Fruit fly (Drosophila melanogaster) whole organism, prepupa: ENCODE data around the gene hook.
A peak's percentile ranks its signal among the peaks of the same experiment; 100 is the strongest.

Experiments
- Blimp-1 ChIP-seq: fragments of 200-800 bp; sonication (Bioruptor generic); optimal IDR thresholded peaks from 3 replicates; lab custom pipeline; 2017; ENCODE audit warnings: missing biosample characterization, missing genetic modification characterization, mild to moderate bottlenecking, moderate library complexity, missing genetic modification reagents
- CG10669 ChIP-seq: fragments of 200-800 bp; sonication (Bioruptor generic); optimal IDR thresholded peaks from 3 replicates; lab custom pipeline; 2018; ENCODE audit warnings: missing biosample characterization, mild to moderate bottlenecking, missing genetic modification characterization, moderate library complexity
- CG11294 ChIP-seq: fragments of 200-800 bp; sonication (Bioruptor generic); IDR thresholded peaks from 2 replicates; pipeline ENCODE4 v1.3.6; 2022; ENCODE audit warnings: missing biosample characterization, missing genetic modification characterization
- CG11902 ChIP-seq: fragments of 200-800 bp; sonication (Bioruptor generic); optimal IDR thresholded peaks from 3 replicates; lab custom pipeline; 2016; ENCODE audit warnings: missing biosample characterization, missing genetic modification characterization
- CG15336 ChIP-seq: fragments of 200-800 bp; sonication (Bioruptor generic); IDR thresholded peaks from 2 replicates; pipeline ENCODE4 v1.3.6; 2022; ENCODE audit warnings: missing biosample characterization, missing genetic modification characterization
- CG1621 ChIP-seq: fragments of 200-800 bp; sonication (Bioruptor generic); optimal IDR thresholded peaks from 3 replicates; lab custom pipeline; 2018; ENCODE audit warnings: missing biosample characterization, mild to moderate bottlenecking, missing genetic modification characterization
- CG3032 ChIP-seq: fragments of 200-800 bp; optimal IDR thresholded peaks from 2 replicates; lab custom pipeline; 2019; ENCODE audit warnings: missing biosample characterization, mild to moderate bottlenecking, missing genetic modification characterization, moderate library complexity
- CG32006 ChIP-seq: fragments of 200-800 bp; sonication (Bioruptor generic); optimal IDR thresholded peaks from 3 replicates; lab custom pipeline; 2017; ENCODE audit warnings: missing biosample characterization, mild to moderate bottlenecking, missing genetic modification characterization
- CG34406 ChIP-seq: fragments of 200-800 bp; sonication (Bioruptor generic); optimal IDR thresholded peaks from 3 replicates; lab custom pipeline; 2016; ENCODE audit warnings: missing biosample characterization, missing genetic modification characterization
- CG4318 ChIP-seq: fragments of 200-800 bp; sonication (Bioruptor generic); optimal IDR thresholded peaks from 3 replicates; lab custom pipeline; 2017; ENCODE audit warnings: missing biosample characterization, mild to moderate bottlenecking, missing genetic modification characterization
- CG6163 ChIP-seq: fragments of 200-800 bp; sonication (Bioruptor generic); IDR thresholded peaks from 3 replicates; pipeline ENCODE4 v1.3.6; 2022; ENCODE audit warnings: missing biosample characterization, missing genetic modification characterization
- CG6792 ChIP-seq: fragments of 200-800 bp; sonication (Bioruptor generic); optimal IDR thresholded peaks from 3 replicates; lab custom pipeline; 2016; ENCODE audit warnings: missing biosample characterization, missing genetic modification characterization
- CG6854 ChIP-seq: fragments of 200-800 bp; sonication (Bioruptor generic); optimal IDR thresholded peaks from 2 replicates; lab custom pipeline; 2017; ENCODE audit warnings: missing biosample characterization, mild to moderate bottlenecking, missing genetic modification characterization
- CG8119 ChIP-seq: fragments of 200-800 bp; sonication (Bioruptor generic); IDR thresholded peaks from 3 replicates; pipeline ENCODE4 v1.3.6; 2022; ENCODE audit warnings: missing biosample characterization, missing genetic modification characterization
- CG8632 ChIP-seq: fragments of 200-800 bp; sonication (Bioruptor generic); optimal IDR thresholded peaks from 3 replicates; lab custom pipeline; 2016; ENCODE audit warnings: missing biosample characterization, missing genetic modification characterization
- CG9139 ChIP-seq: fragments of 200-800 bp; sonication (Bioruptor generic); optimal IDR thresholded peaks from 3 replicates; lab custom pipeline; 2017; ENCODE audit warnings: missing biosample characterization, mild to moderate bottlenecking, missing genetic modification characterization
- Eip75B ChIP-seq: fragments of 200-800 bp; sonication (Bioruptor generic); optimal IDR thresholded peaks from 3 replicates; lab custom pipeline; 2016; ENCODE audit warnings: missing biosample characterization, missing genetic modification characterization
- Eip78C ChIP-seq: fragments of 200-800 bp; sonication (Bioruptor generic); peaks from one replicate; lab custom pipeline; 2016; ENCODE audit warnings: missing biosample characterization, missing genetic modification characterization
- Eip93F ChIP-seq: fragments of 200-800 bp; sonication (Bioruptor generic); optimal IDR thresholded peaks from 2 replicates; lab custom pipeline; 2016; ENCODE audit warnings: missing biosample characterization, mild to moderate bottlenecking, missing genetic modification characterization
- Ets96B ChIP-seq: fragments of 200-800 bp; optimal IDR thresholded peaks from 2 replicates; lab custom pipeline; 2019; ENCODE audit warnings: missing biosample characterization, mild to moderate bottlenecking, missing genetic modification characterization, moderate library complexity
- Gug ChIP-seq: fragments of 200-800 bp; sonication (Bioruptor generic); IDR thresholded peaks from 2 replicates; pipeline ENCODE4 v1.3.6; 2022; ENCODE audit warnings: missing biosample characterization, missing genetic modification characterization
- Hr38 ChIP-seq: sonication (Bioruptor generic); optimal IDR thresholded peaks from 2 replicates; lab custom pipeline; 2016; ENCODE audit warnings: missing biosample characterization, missing genetic modification characterization
- Hr39 ChIP-seq: fragments of 200-800 bp; sonication (Bioruptor generic); optimal IDR thresholded peaks from 2 replicates; lab custom pipeline; 2016; ENCODE audit warnings: missing biosample characterization, missing genetic modification characterization
- Hr4 ChIP-seq: fragments of 200-800 bp; sonication (Bioruptor generic); optimal IDR thresholded peaks from 3 replicates; lab custom pipeline; 2016; ENCODE audit warnings: missing biosample characterization, missing genetic modification characterization
- Lpt ChIP-seq: fragments of 200-800 bp; sonication (Bioruptor generic); optimal IDR thresholded peaks from 3 replicates; lab custom pipeline; 2016; ENCODE audit warnings: missing biosample characterization, missing genetic modification characterization
- OdsH ChIP-seq: fragments of 200-800 bp; sonication (Bioruptor generic); optimal IDR thresholded peaks from 3 replicates; lab custom pipeline; 2016; ENCODE audit warnings: missing biosample characterization, missing genetic modification characterization
- Smox ChIP-seq: fragments of 200-800 bp; sonication (Bioruptor generic); optimal IDR thresholded peaks from 3 replicates; lab custom pipeline; 2016; ENCODE audit warnings: missing biosample characterization, missing genetic modification characterization
- Sox14 ChIP-seq: fragments of 200-800 bp; sonication (Bioruptor generic); optimal IDR thresholded peaks from 3 replicates; lab custom pipeline; 2016; ENCODE audit warnings: missing biosample characterization, missing genetic modification characterization
- achi ChIP-seq: fragments of 200-800 bp; sonication (Bioruptor generic); optimal IDR thresholded peaks from 3 replicates; lab custom pipeline; 2016; ENCODE audit warnings: missing biosample characterization, missing genetic modification characterization
- acj6 ChIP-seq: fragments of 200-800 bp; sonication (Bioruptor generic); optimal IDR thresholded peaks from 3 replicates; lab custom pipeline; 2016; ENCODE audit warnings: missing biosample characterization, missing genetic modification characterization
- cyc ChIP-seq: fragments of 200-800 bp; sonication (Bioruptor generic); optimal IDR thresholded peaks from 3 replicates; lab custom pipeline; 2016; ENCODE audit warnings: missing biosample characterization, missing genetic modification characterization
- dsx ChIP-seq: fragments of 200-800 bp; optimal IDR thresholded peaks from 3 replicates; lab custom pipeline; 2019; ENCODE audit warnings: missing biosample characterization, mild to moderate bottlenecking, missing genetic modification characterization, moderate library complexity; ENCODE audit not compliant: poor library complexity, severe bottlenecking
- eg ChIP-seq: fragments of 200-800 bp; sonication (Bioruptor generic); IDR thresholded peaks from 3 replicates; pipeline ENCODE4 v1.3.6; 2022; ENCODE audit warnings: missing biosample characterization, missing genetic modification characterization
- esn ChIP-seq: fragments of 200-800 bp; sonication (Bioruptor generic); optimal IDR thresholded peaks from 2 replicates; lab custom pipeline; 2016; ENCODE audit warnings: missing biosample characterization, mild to moderate bottlenecking, missing genetic modification characterization, moderate library complexity
- fd59A ChIP-seq: fragments of 200-800 bp; sonication (Bioruptor generic); optimal IDR thresholded peaks from 2 replicates; lab custom pipeline; 2017; ENCODE audit warnings: missing biosample characterization, mild to moderate bottlenecking, missing genetic modification characterization, missing genetic modification reagents
- net ChIP-seq: fragments of 200-800 bp; sonication (Bioruptor generic); optimal IDR thresholded peaks from 3 replicates; lab custom pipeline; 2016; ENCODE audit warnings: missing biosample characterization, missing genetic modification characterization
- salr ChIP-seq, 2 experiments: fragments of 200-800 bp; sonication (Bioruptor generic); optimal IDR thresholded peaks; 3 replicates each; lab custom pipeline; 2016 to 2018; ENCODE audit warnings: missing biosample characterization in 2 of 2, missing genetic modification characterization in 2 of 2, mild to moderate bottlenecking in 1 of 2
- svp ChIP-seq: fragments of 200-800 bp; sonication (Bioruptor generic); peaks from one replicate; lab custom pipeline; 2016; ENCODE audit warnings: missing biosample characterization, missing genetic modification characterization
- vri ChIP-seq: fragments of 200-800 bp; sonication (Bioruptor generic); optimal IDR thresholded peaks from 3 replicates; lab custom pipeline; 2016; ENCODE audit warnings: missing biosample characterization, mild to moderate bottlenecking, missing genetic modification characterization

Gene hook

DNA sequence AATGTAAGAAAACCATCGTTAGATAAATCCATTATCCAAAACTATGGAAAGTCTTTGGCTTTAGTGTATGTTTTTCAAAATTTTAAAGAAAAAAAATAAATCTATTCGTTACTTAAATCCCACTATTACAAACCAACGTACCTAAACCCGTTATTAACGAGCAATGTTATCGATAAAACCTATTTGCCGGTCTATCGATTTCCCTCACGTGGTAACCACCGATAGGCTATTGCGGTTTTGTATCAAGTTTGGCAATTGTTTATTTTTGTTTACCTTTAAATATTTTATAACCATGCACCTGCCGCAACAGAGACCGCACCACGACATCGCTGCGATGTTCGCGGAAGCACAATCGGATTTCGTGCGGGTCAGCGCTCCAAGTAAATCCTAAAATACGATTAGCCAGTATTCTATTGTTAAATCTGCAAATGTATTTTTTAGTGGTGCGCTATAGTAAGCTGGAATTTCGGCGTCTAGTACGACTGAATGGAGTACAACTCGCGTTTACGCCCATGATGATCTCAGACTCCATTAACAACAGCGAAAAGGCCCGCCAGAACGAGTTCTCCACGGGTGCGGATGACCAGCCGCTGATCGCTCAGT, 29.9 kb upstream of the hook start, which contains the start of gene Dus4:
Gene Dus4 (plus strand): TSS at position 206 of the 603 bp plus-strand sequence.
- no peak for TF ChIP-seq CG15336 (GFP tag; lab: Robert Waterston, UW)
- TF ChIP-seq CG8632 = no peak

DNA sequence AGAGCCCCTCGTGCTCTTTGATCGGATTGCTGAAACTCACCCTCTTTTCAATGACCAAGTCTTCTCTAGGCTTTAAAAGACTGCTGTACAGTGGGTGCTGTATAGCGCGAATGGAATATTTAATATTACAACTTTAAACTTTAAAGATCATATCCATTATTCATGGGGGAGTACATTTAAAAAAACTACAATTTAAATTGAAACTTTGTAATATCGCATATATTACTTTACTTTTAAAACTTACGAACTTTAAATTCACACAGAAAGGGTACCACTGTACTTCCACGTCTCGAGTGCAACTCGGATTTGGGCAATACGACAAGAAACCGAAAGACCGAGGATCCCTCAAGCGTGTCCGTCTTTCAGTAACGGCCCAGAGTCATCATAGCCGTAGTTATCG, 25.6 kb upstream of the hook start, which contains the start of gene Phlpp:
Gene Phlpp (plus strand): TSS at position 214 of the 400 bp plus-strand sequence.
- no peak for TF ChIP-seq Smox
- TF ChIP-seq CG34406 (GFP tag; lab: Kevin White, UChicago) = no peak
- TF ChIP-seq Hr4 (GFP tag; lab: Kevin White, UChicago) = peak; percentile 72
- TF ChIP-seq svp (GFP tag; lab: Kevin White, UChicago) = no peak
- no peak for TF ChIP-seq CG6792 (GFP tag; lab: Kevin White, UChicago)
- no peak for TF ChIP-seq Hr38 (GFP tag; lab: Kevin White, UChicago)
- no peak for TF ChIP-seq CG10669
- no peak for TF ChIP-seq esn (GFP tag; lab: Kevin White, UChicago)
- no peak for TF ChIP-seq fd59A (GFP tag; lab: Kevin White, UChicago)
- no peak for TF ChIP-seq Ets96B
- no peak for TF ChIP-seq net (GFP tag; lab: Kevin White, UChicago)
- no peak for TF ChIP-seq Eip75B
- TF ChIP-seq CG3032 (tag; lab: Kevin White, UChicago) = peak; percentile 21
- TF ChIP-seq CG4318 (GFP tag; lab: Kevin White, UChicago) = no peak
- TF ChIP-seq OdsH = no peak
- no peak for TF ChIP-seq vri
- TF ChIP-seq cyc = no peak
- no peak for TF ChIP-seq Sox14 (GFP tag; lab: Kevin White, UChicago)
- TF ChIP-seq CG9139 (GFP tag; lab: Kevin White, UChicago) = no peak
- peak; percentile 49 for TF ChIP-seq CG15336 (GFP tag; lab: Robert Waterston, UW)
- peak; percentile 78 for TF ChIP-seq eg (GFP tag; lab: Robert Waterston, UW)
- no peak for TF ChIP-seq dsx
- peak; percentile 16 for TF ChIP-seq CG1621 (tag; lab: Kevin White, UChicago)
- peak; percentile 71 for TF ChIP-seq CG6163
- no peak for TF ChIP-seq CG11294 (GFP tag; lab: Robert Waterston, UW)

DNA sequence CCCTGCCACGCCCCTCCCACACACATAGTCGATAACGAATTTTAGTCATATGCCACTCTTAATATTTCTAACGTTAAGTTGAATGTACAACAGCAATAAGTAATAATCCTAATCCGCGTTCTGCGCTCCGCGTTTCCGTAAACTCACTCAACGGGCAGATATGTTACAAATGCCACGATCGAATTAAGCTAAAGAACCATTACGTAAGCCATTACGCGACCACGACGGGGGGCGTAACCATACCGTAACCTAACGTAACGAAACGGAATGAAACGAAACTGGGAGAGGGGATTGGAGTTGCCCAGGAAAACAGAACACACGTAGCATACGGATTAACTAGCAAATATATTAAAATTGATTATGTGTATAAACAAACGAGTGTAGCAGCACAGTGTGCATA, 24.5 kb upstream of the hook start:
- TF ChIP-seq Eip93F (GFP tag; lab: Kevin White, UChicago) (no peak), CG11902 (GFP tag; lab: Kevin White, UChicago) (no peak)

DNA sequence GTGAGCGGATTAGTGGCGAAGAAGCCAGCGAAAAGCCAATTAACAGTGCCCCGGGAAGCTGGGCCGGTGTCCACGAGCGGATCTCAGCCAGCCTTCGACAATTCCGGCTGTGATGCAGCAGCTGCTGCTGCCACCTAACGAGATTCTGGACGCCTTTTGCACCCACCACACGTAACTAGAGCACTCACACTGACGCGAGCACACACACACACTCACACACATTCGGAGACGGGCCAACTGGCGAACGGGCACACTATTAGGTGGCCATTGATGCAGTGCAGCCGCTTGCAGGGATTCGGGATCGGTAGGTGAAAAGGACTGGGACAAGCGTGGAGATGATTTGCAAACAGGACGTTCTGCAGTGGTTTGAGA, 21.2 kb upstream of the hook start:
- 0 out of 3 replicates have a peak, but pooled peaks have one; percentile 8 for TF ChIP-seq CG8119 (GFP tag; lab: Robert Waterston, UW)
- TF ChIP-seq Smox = no peak
- TF ChIP-seq salr (GFP tag; optimal IDR thresholded peaks at IDR 0.05; lab: Kevin White, UChicago) = no peak
- peak; percentile 5; the same call in 1 of the 3 replicates for TF ChIP-seq CG6163
- TF ChIP-seq OdsH = no peak
- TF ChIP-seq CG3032 (tag; lab: Kevin White, UChicago) = no peak

DNA sequence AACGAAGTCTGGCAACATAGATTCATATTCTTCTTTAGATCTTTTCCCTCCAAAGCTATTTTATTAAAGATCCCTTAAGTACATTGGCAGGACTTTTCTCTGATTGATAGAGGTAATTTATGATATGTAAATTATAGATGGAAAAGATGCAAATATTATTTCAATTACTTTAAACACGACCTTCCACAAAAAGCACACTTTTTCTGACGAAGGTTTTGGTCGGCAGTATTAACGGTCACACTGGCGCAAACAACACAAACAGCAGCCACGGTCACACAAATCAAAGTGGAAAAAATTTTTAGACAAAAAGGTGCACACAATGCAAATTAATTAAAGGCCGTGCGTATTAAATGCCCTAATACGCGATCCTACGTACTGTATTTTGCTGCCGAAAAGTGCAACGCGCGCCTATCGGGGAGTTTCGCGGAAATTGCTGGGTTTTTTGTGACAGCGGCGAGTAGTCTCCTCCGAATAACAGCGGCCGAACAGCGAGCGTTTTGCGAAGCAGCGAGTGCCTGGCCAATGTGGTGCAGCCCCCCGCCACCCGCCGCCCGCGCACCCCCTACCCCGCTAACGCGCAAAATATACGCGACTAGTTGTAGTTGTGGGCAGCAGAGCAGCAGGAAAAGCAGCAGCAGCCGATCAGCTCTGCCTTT, 20.7 kb upstream of the hook start, which contains the start of gene CG10492:
Gene CG10492 (plus strand): TSS at position 219 of the 656 bp plus-strand sequence.
- peak; percentile 40 for TF ChIP-seq Sox14 (GFP tag; lab: Kevin White, UChicago)
- no peak for TF ChIP-seq acj6 (GFP tag; lab: Kevin White, UChicago)
- peak; percentile 32; the same call in 1 of the 3 replicates for TF ChIP-seq CG8119 (GFP tag; lab: Robert Waterston, UW)
- TF ChIP-seq Lpt (GFP tag; lab: Kevin White, UChicago) = no peak
- TF ChIP-seq Hr4 (GFP tag; lab: Kevin White, UChicago) = no peak
- peak; percentile 15 for TF ChIP-seq achi (GFP tag; lab: Kevin White, UChicago)
- TF ChIP-seq vri = no peak
- no peak for TF ChIP-seq cyc
- no peak for TF ChIP-seq svp (GFP tag; lab: Kevin White, UChicago)
- TF ChIP-seq CG32006 (GFP tag; lab: Kevin White, UChicago) = no peak
- TF ChIP-seq Hr39 (GFP tag; lab: Kevin White, UChicago) = no peak
- TF ChIP-seq CG6854 (GFP tag; lab: Kevin White, UChicago) = peak; percentile 6
- TF ChIP-seq CG15336 (GFP tag; lab: Robert Waterston, UW) = peak; percentile 28; the same call in 1 of the 2 replicates
- TF ChIP-seq CG1621 (tag; lab: Kevin White, UChicago) = peak; percentile 47
- TF ChIP-seq net (GFP tag; lab: Kevin White, UChicago) = peak; percentile 10
- TF ChIP-seq Gug (GFP tag; lab: Robert Waterston, UW) = no peak
- TF ChIP-seq eg (GFP tag; lab: Robert Waterston, UW) = peak; percentile 33; the same call in 1 of the 3 replicates
- peak; percentile 48 for TF ChIP-seq Eip78C
- TF ChIP-seq Blimp-1 = no peak
